Worm (Caenorhabditis elegans) whole organism, early embryonic: ENCODE results near the gene F18A11.2.

ENCODE experiments used
- B0310.2 ChIP-seq: sonication (generic microtip); optimal IDR thresholded peaks from 2 replicates; lab custom pipeline; 2016; ENCODE audit warnings: mild to moderate bottlenecking, missing genetic modification characterization, missing compliant biosample characterization
- F13C5.2 ChIP-seq: sonication (generic microtip); optimal IDR thresholded peaks from 2 replicates; lab custom pipeline; 2017; ENCODE audit warnings: mild to moderate bottlenecking, missing genetic modification characterization, inconsistent platforms, missing compliant biosample characterization
- aly-1 ChIP-seq: sonication (generic microtip); optimal IDR thresholded peaks from 2 replicates; lab custom pipeline; 2016; ENCODE audit warnings: missing genetic modification characterization, missing compliant biosample characterization
- ama-1 ChIP-seq: fragments of 150-350 bp; optimal IDR thresholded peaks from 2 replicates; lab custom pipeline; 2014
- ceh-13 ChIP-seq: fragments of 200-800 bp; sonication (Bioruptor generic); optimal IDR thresholded peaks from 2 replicates; lab custom pipeline; 2018; ENCODE audit warnings: mild to moderate bottlenecking, missing genetic modification characterization, missing compliant biosample characterization
- ceh-36 ChIP-seq: sonication (generic microtip); optimal IDR thresholded peaks from 2 replicates; lab custom pipeline; 2016; ENCODE audit warnings: missing genetic modification characterization, inconsistent platforms, missing compliant biosample characterization
- ets-7 ChIP-seq: sonication (generic microtip); optimal IDR thresholded peaks from 2 replicates; lab custom pipeline; 2016; ENCODE audit warnings: missing genotype, missing genetic modification characterization, missing compliant biosample characterization
- flt-1 ChIP-seq: fragments of 200-800 bp; sonication (Bioruptor generic); IDR thresholded peaks from 2 replicates; pipeline ENCODE4 v1.3.6; 2022; ENCODE audit warnings: missing genetic modification characterization, missing compliant biosample characterization
- hmbx-1 ChIP-seq: sonication (generic microtip); optimal IDR thresholded peaks from 2 replicates; lab custom pipeline; 2016; ENCODE audit warnings: mild to moderate bottlenecking, missing genetic modification characterization, missing compliant biosample characterization
- hmg-4 ChIP-seq: fragments of 200-800 bp; sonication (Bioruptor generic); optimal IDR thresholded peaks from 2 replicates; lab custom pipeline; 2018; ENCODE audit warnings: mild to moderate bottlenecking, missing genetic modification characterization, missing compliant biosample characterization
- hnd-1 ChIP-seq: sonication (generic microtip); optimal IDR thresholded peaks from 2 replicates; lab custom pipeline; 2016; ENCODE audit warnings: missing genetic modification characterization, missing compliant biosample characterization
- pes-1 ChIP-seq: fragments of 200-800 bp; sonication (Bioruptor generic); IDR thresholded peaks from 2 replicates; pipeline ENCODE4 v1.3.6; 2022; ENCODE audit warnings: missing genetic modification reagents, missing genetic modification characterization, missing compliant biosample characterization
- scrt-1 ChIP-seq: fragments of 200-800 bp; sonication (Bioruptor generic); IDR thresholded peaks from 2 replicates; pipeline ENCODE4 v1.3.6; 2022; ENCODE audit warnings: missing genetic modification characterization, missing compliant biosample characterization
- sea-1 ChIP-seq: fragments of 200-800 bp; sonication (Bioruptor generic); conservative IDR thresholded peaks from 2 replicates; pipeline ENCODE4 v1.3.6; 2022; ENCODE audit warnings: missing genetic modification characterization, missing compliant biosample characterization
- tbx-11 ChIP-seq: fragments of 200-800 bp; sonication (Bioruptor generic); IDR thresholded peaks from 2 replicates; pipeline ENCODE4 v1.3.6; 2022; ENCODE audit warnings: missing genetic modification characterization, missing compliant biosample characterization
- tbx-37 ChIP-seq: fragments of 200-800 bp; sonication (Bioruptor generic); conservative IDR thresholded peaks from 2 replicates; pipeline ENCODE4 v1.3.6; 2022; ENCODE audit warnings: missing genetic modification reagents, missing genetic modification characterization, missing compliant biosample characterization
- tra-4 ChIP-seq: sonication (generic microtip); optimal IDR thresholded peaks from 2 replicates; lab custom pipeline; 2017; ENCODE audit warnings: missing genetic modification characterization, missing compliant biosample characterization

The F18A11.2 gene

DNA sequence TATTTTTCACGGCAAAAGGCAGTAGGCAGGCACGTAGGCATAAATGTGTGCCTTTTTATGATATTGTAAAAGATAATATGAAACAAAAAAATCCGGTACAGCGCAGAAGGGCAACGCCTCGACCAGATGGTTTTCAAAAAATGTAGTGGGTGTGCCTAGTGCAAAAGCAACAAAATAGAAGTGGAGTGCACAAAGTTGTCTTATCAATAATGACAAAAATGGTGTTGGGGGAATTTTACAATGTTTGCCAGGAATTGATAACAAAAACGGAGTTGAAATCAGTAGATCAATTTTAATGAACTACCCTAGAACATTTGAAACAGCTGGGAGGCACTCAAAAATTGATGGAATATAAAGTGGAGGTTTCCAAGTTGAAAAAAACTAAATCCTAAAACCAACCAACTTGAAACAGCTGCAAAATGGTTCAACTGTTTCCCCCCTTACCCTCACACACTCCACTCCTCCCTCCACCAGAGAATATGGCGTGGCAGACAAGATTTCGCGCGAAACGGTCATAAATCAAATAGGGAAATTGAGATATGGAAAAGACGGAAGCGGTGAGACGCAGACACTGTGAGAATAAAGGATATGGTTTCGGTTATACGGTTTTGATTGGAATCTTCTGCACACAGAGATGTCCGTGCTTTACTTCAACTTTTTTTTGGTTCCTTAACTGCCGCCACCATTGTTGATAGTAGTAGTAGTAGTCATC lies 27.2 kb upstream of the F18A11.2 start:
- TF ChIP-seq tbx-37 (GFP tag; lab: Robert Waterston, UW) (no peak), ceh-13 (GFP tag; lab: Kevin White, UChicago) (no peak), flt-1 (no peak), scrt-1 (no peak), tra-4 (tag; lab: Kevin White, UChicago) (no peak), F13C5.2 (no peak), pes-1 (GFP tag; lab: Robert Waterston, UW) (no peak), B0310.2 (tag; lab: Kevin White, UChicago) (no peak), sea-1 (no peak), aly-1 (tag; lab: Kevin White, UChicago) (no peak), ets-7 (tag; lab: Kevin White, UChicago) (no peak), ceh-36 (tag; lab: Kevin White, UChicago) (no peak), hmg-4 (no peak)

DNA sequence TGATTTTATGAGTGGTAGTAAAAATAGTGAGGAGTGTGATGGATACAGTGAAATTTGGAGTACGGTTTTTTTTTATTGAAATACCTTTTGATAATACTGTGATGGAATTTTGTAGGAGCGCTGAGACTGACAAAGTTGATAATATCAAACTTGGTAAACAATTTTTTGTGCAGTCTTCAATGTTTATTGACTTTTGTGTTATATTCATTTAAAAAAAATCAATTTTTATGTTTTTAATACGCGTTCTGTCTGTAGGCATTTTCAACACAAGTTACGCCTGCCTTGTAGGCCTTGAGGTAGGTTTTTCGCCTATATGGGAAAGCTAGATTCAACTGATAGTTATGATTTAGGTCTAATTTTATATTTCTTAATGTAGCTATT lies 26.6 kb upstream of the F18A11.2 start:
- TF ChIP-seq tra-4 (tag; lab: Kevin White, UChicago): no peak
- no peak for TF ChIP-seq hmg-4
- no peak for TF ChIP-seq ceh-36 (tag; lab: Kevin White, UChicago)
- TF ChIP-seq tbx-37 (GFP tag; lab: Robert Waterston, UW): no peak
- TF ChIP-seq scrt-1: no peak

DNA sequence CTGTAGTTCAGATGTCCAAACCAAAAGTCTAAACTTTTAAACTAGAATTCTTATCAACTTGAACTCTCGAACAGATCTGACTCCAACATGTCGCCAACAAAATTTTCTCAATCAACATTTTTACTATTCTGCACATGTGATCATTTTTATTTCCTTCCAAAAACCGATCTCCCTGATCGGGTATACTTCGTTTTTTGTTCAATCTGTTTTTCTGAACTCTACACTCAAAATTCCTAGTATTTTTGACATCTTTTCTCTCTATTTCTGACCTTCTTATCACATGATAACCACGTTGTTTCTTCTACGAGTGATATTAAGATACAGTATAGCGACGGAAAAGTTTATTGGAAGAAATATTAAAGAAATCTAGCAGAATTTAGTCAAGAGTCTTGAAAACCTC lies 25.2 kb upstream of the F18A11.2 start:
- TF ChIP-seq scrt-1: no peak

DNA sequence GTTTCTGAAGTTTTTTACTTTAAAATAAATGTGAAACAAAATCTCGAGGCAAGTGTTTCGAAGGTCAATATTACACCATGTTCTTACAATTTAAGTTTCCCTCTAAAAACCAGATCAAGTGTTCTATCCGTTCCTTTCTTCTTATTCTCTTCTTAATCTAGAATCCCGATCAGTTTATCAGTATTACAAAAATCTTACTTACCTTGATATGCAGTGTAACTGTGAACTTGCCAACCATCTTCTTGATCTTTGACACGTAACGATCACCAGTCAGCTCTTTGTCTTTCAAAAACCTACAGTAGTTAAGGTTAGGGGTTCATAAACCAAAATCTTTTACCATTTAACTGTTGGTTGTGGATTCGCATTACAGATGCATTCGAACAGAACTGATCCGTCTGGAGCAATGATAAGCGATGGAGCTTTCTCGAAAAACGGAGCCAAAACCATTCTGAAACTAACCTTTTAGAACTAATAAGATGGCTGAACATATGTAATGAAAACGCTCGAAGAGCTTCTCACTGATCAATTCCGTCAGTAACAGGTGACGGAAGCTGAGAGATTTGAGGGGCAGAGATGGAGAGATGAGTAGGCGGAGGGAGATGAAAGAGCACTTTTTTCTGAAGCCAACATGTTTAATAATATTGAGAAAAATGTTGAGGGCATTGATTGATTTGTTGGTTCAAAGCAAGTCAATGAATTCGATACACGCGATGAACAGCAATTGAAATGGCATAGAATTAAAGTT lies 23.6 kb upstream of the F18A11.2 start, which contains the start of gene oig-2:
Gene oig-2, minus strand, starts transcription at position 448 of the 745 bp plus-strand sequence.
- TF ChIP-seq ama-1: no peak
- TF ChIP-seq ceh-13 (GFP tag; lab: Kevin White, UChicago): no peak
- TF ChIP-seq ets-7 (tag; lab: Kevin White, UChicago): no peak
- TF ChIP-seq flt-1: no peak
- TF ChIP-seq hmg-4: no peak
- no peak for TF ChIP-seq pes-1 (GFP tag; lab: Robert Waterston, UW)
- TF ChIP-seq ceh-36 (tag; lab: Kevin White, UChicago): no peak
- TF ChIP-seq tra-4 (tag; lab: Kevin White, UChicago): no peak
- TF ChIP-seq hmbx-1 (tag; lab: Kevin White, UChicago): no peak
- TF ChIP-seq hnd-1 (tag; lab: Kevin White, UChicago): no peak
- no peak for TF ChIP-seq tbx-11 (GFP tag; lab: Robert Waterston, UW)
- no peak for TF ChIP-seq F13C5.2
- TF ChIP-seq aly-1 (tag; lab: Kevin White, UChicago): no peak
- no peak for TF ChIP-seq tbx-37 (GFP tag; lab: Robert Waterston, UW)
- TF ChIP-seq scrt-1: no peak
- no peak for TF ChIP-seq B0310.2 (tag; lab: Kevin White, UChicago)
- no peak for TF ChIP-seq sea-1

DNA sequence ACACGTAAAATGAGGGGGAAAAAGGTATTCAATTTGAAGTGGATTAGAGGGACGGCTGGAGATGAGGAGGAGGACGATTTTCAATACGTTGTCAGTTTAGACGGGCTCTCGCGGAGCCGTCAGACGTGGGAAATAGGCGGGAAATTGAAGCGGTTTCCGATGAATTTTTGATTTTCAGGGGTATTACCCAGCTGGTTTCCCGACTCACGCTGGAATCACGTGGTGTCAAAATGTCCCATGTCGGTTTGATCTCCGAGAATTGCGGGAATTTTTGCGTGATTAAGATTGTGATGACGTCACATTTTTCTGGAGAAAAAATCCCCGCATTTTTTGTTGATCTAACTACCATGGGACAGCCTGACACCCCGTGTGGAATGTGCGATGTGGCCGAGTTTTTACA lies 18.8 kb upstream of the F18A11.2 start:
- TF ChIP-seq hmg-4 (peak; percentile 7), F13C5.2 (no peak), ets-7 (tag; lab: Kevin White, UChicago) (no peak)

DNA sequence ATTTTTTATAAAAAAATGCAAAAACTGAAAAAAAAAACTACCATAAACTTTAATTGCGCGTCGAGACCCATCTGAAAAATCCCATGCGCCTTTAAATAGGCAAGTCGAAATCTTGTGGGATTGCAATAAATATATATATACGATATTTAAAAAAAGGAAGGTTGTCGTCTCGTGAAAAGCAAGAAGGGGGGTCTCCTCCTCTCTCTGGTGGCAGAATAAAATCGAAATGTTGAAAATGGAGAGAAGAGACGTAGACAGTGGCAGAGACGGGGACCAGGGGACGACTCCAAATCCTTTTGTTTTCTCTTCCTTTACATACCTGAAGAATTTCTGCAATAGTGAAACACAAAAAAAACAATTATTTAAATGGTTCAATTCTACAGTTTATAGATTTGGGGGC lies 17.5 kb upstream of the F18A11.2 start, which contains the start of gene F18A11.5:
Gene F18A11.5, minus strand, starts transcription at position 321 of the 400 bp plus-strand sequence.
- TF ChIP-seq hmbx-1 (tag; lab: Kevin White, UChicago) (no peak), tbx-11 (GFP tag; lab: Robert Waterston, UW) (no peak), sea-1 (no peak), ets-7 (tag; lab: Kevin White, UChicago) (no peak), scrt-1 (no peak), ceh-36 (tag; lab: Kevin White, UChicago) (no peak), hnd-1 (tag; lab: Kevin White, UChicago) (no peak), ceh-13 (GFP tag; lab: Kevin White, UChicago) (no peak), aly-1 (tag; lab: Kevin White, UChicago) (no peak), B0310.2 (tag; lab: Kevin White, UChicago) (no peak)

DNA sequence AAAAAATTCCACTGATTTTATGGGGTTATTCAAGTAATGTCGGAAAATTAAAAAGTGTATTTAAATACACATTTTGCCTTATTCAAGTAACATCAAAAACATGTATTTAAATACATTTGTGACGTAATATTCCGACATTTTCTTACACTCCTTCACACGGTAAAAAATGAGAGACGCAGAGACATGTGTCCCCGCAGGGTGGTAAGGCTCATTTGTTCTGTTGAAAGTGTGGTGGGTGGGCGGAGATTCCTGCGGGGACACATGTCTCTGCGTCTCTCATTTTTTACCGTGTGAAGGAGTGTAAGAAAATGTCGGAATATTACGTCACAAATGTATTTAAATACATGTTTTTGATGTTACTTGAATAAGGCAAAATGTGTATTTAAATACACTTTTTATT lies 15.1 kb upstream of the F18A11.2 start:
- TF ChIP-seq tbx-37 (GFP tag; lab: Robert Waterston, UW) (0 out of 2 replicates have a peak, but pooled peaks have one; percentile 11), pes-1 (GFP tag; lab: Robert Waterston, UW) (peak; percentile 71), scrt-1 (0 out of 2 replicates have a peak, but pooled peaks have one; percentile 39), flt-1 (peak; percentile 81), sea-1 (peak; percentile 70; the same call in 1 of the 2 replicates), tbx-11 (GFP tag; lab: Robert Waterston, UW) (0 out of 2 replicates have a peak, but pooled peaks have one; percentile 42)

DNA sequence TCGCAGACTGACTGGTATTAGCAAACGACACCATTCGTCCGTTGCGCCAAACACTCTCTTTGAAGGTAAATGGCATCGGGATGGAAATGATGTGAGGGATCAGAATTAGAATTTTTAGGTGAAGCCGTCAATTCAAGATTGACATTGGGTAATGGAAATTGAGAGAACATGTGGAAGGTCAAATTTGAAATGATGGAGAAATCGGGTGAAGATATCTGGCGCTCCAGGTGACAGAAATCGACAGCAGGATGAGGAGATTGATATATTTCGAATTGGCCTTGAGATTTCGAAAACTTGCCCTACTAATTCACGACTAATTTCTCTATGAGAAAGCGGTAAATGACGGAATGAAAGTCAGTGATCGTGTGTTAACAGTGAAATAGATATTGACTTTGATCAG lies 8.9 kb upstream of the F18A11.2 start:
- TF ChIP-seq ama-1 (peak; percentile 21), tbx-37 (GFP tag; lab: Robert Waterston, UW) (no peak)
